Fruit fly (Drosophila melanogaster) whole organism, prepupa: ENCODE measurements around the gene IntS11.

Source experiments
- CG10631 ChIP-seq: fragments of 200-800 bp; sonication (Bioruptor generic); optimal IDR thresholded peaks from 2 replicates; lab custom pipeline; 2016; ENCODE audit warnings: missing biosample characterization, missing genetic modification characterization
- CG10669 ChIP-seq: fragments of 200-800 bp; sonication (Bioruptor generic); optimal IDR thresholded peaks from 3 replicates; lab custom pipeline; 2018; ENCODE audit warnings: missing biosample characterization, mild to moderate bottlenecking, missing genetic modification characterization, moderate library complexity
- CG11762 ChIP-seq: fragments of 200-800 bp; sonication (Bioruptor generic); optimal IDR thresholded peaks from 3 replicates; lab custom pipeline; 2016; ENCODE audit warnings: missing biosample characterization, missing genetic modification characterization; ENCODE audit not compliant: insufficient read depth
- CG16779 ChIP-seq: fragments of 200-800 bp; sonication (Bioruptor generic); optimal IDR thresholded peaks from 3 replicates; lab custom pipeline; 2017; ENCODE audit warnings: missing biosample characterization, mild to moderate bottlenecking, missing genetic modification characterization
- CG31627 ChIP-seq: fragments of 200-800 bp; sonication (Bioruptor generic); optimal IDR thresholded peaks from 3 replicates; lab custom pipeline; 2016; ENCODE audit warnings: missing biosample characterization, missing genetic modification characterization
- CG32006 ChIP-seq: fragments of 200-800 bp; sonication (Bioruptor generic); optimal IDR thresholded peaks from 3 replicates; lab custom pipeline; 2017; ENCODE audit warnings: missing biosample characterization, mild to moderate bottlenecking, missing genetic modification characterization
- CG34406 ChIP-seq: fragments of 200-800 bp; sonication (Bioruptor generic); optimal IDR thresholded peaks from 3 replicates; lab custom pipeline; 2016; ENCODE audit warnings: missing biosample characterization, missing genetic modification characterization
- CG3919 ChIP-seq: fragments of 200-800 bp; sonication (Bioruptor generic); optimal IDR thresholded peaks from 3 replicates; lab custom pipeline; 2016; ENCODE audit warnings: missing biosample characterization, missing genetic modification characterization
- CG6163 ChIP-seq: fragments of 200-800 bp; sonication (Bioruptor generic); IDR thresholded peaks from 3 replicates; pipeline ENCODE4 v1.3.6; 2022; ENCODE audit warnings: missing biosample characterization, missing genetic modification characterization
- CG6792 ChIP-seq: fragments of 200-800 bp; sonication (Bioruptor generic); optimal IDR thresholded peaks from 3 replicates; lab custom pipeline; 2016; ENCODE audit warnings: missing biosample characterization, missing genetic modification characterization
- CG6854 ChIP-seq: fragments of 200-800 bp; sonication (Bioruptor generic); optimal IDR thresholded peaks from 2 replicates; lab custom pipeline; 2017; ENCODE audit warnings: missing biosample characterization, mild to moderate bottlenecking, missing genetic modification characterization
- CG7368 ChIP-seq: fragments of 200-800 bp; sonication (Bioruptor generic); optimal IDR thresholded peaks from 3 replicates; lab custom pipeline; 2016; ENCODE audit warnings: missing biosample characterization, missing genetic modification characterization
- CG8319 ChIP-seq: fragments of 200-800 bp; sonication (Bioruptor generic); optimal IDR thresholded peaks from 3 replicates; lab custom pipeline; 2016; ENCODE audit warnings: missing biosample characterization, missing genetic modification characterization
- CG8632 ChIP-seq: fragments of 200-800 bp; sonication (Bioruptor generic); optimal IDR thresholded peaks from 3 replicates; lab custom pipeline; 2016; ENCODE audit warnings: missing biosample characterization, missing genetic modification characterization
- CG9139 ChIP-seq: fragments of 200-800 bp; sonication (Bioruptor generic); optimal IDR thresholded peaks from 3 replicates; lab custom pipeline; 2017; ENCODE audit warnings: missing biosample characterization, mild to moderate bottlenecking, missing genetic modification characterization
- Eip75B ChIP-seq: fragments of 200-800 bp; sonication (Bioruptor generic); optimal IDR thresholded peaks from 3 replicates; lab custom pipeline; 2016; ENCODE audit warnings: missing biosample characterization, missing genetic modification characterization
- Eip78C ChIP-seq: fragments of 200-800 bp; sonication (Bioruptor generic); peaks from one replicate; lab custom pipeline; 2016; ENCODE audit warnings: missing biosample characterization, missing genetic modification characterization
- Eip93F ChIP-seq: fragments of 200-800 bp; sonication (Bioruptor generic); optimal IDR thresholded peaks from 2 replicates; lab custom pipeline; 2016; ENCODE audit warnings: missing biosample characterization, mild to moderate bottlenecking, missing genetic modification characterization
- Ets21C ChIP-seq: fragments of 200-800 bp; sonication (Bioruptor generic); optimal IDR thresholded peaks from 3 replicates; lab custom pipeline; 2016; ENCODE audit warnings: missing biosample characterization, missing genetic modification characterization
- Ets96B ChIP-seq: fragments of 200-800 bp; optimal IDR thresholded peaks from 2 replicates; lab custom pipeline; 2019; ENCODE audit warnings: missing biosample characterization, mild to moderate bottlenecking, missing genetic modification characterization, moderate library complexity
- Gug ChIP-seq: fragments of 200-800 bp; sonication (Bioruptor generic); IDR thresholded peaks from 2 replicates; pipeline ENCODE4 v1.3.6; 2022; ENCODE audit warnings: missing biosample characterization, missing genetic modification characterization
- Hr38 ChIP-seq: sonication (Bioruptor generic); optimal IDR thresholded peaks from 2 replicates; lab custom pipeline; 2016; ENCODE audit warnings: missing biosample characterization, missing genetic modification characterization
- Hr39 ChIP-seq: fragments of 200-800 bp; sonication (Bioruptor generic); optimal IDR thresholded peaks from 2 replicates; lab custom pipeline; 2016; ENCODE audit warnings: missing biosample characterization, missing genetic modification characterization
- Hr4 ChIP-seq: fragments of 200-800 bp; sonication (Bioruptor generic); optimal IDR thresholded peaks from 3 replicates; lab custom pipeline; 2016; ENCODE audit warnings: missing biosample characterization, missing genetic modification characterization
- Lpt ChIP-seq: fragments of 200-800 bp; sonication (Bioruptor generic); optimal IDR thresholded peaks from 3 replicates; lab custom pipeline; 2016; ENCODE audit warnings: missing biosample characterization, missing genetic modification characterization
- Met ChIP-seq: fragments of 200-800 bp; sonication (Bioruptor generic); optimal IDR thresholded peaks from 3 replicates; lab custom pipeline; 2016; ENCODE audit warnings: missing biosample characterization, missing genetic modification characterization
- OdsH ChIP-seq: fragments of 200-800 bp; sonication (Bioruptor generic); optimal IDR thresholded peaks from 3 replicates; lab custom pipeline; 2016; ENCODE audit warnings: missing biosample characterization, missing genetic modification characterization
- Sox102F ChIP-seq: fragments of 200-800 bp; sonication (Bioruptor generic); optimal IDR thresholded peaks from 2 replicates; lab custom pipeline; 2016; ENCODE audit warnings: missing biosample characterization, mild to moderate bottlenecking, missing genetic modification characterization
- Sox14 ChIP-seq: fragments of 200-800 bp; sonication (Bioruptor generic); optimal IDR thresholded peaks from 3 replicates; lab custom pipeline; 2016; ENCODE audit warnings: missing biosample characterization, missing genetic modification characterization
- Sox15 ChIP-seq: fragments of 200-800 bp; sonication (Bioruptor generic); optimal IDR thresholded peaks from 3 replicates; lab custom pipeline; 2016; ENCODE audit warnings: missing biosample characterization, missing genetic modification characterization
- achi ChIP-seq: fragments of 200-800 bp; sonication (Bioruptor generic); optimal IDR thresholded peaks from 3 replicates; lab custom pipeline; 2016; ENCODE audit warnings: missing biosample characterization, missing genetic modification characterization
- acj6 ChIP-seq: fragments of 200-800 bp; sonication (Bioruptor generic); optimal IDR thresholded peaks from 3 replicates; lab custom pipeline; 2016; ENCODE audit warnings: missing biosample characterization, missing genetic modification characterization
- cyc ChIP-seq: fragments of 200-800 bp; sonication (Bioruptor generic); optimal IDR thresholded peaks from 3 replicates; lab custom pipeline; 2016; ENCODE audit warnings: missing biosample characterization, missing genetic modification characterization
- dac ChIP-seq: fragments of 200-800 bp; sonication (Bioruptor generic); optimal IDR thresholded peaks from 2 replicates; lab custom pipeline; 2017; ENCODE audit warnings: missing biosample characterization, mild to moderate bottlenecking, missing genetic modification characterization
- dsx ChIP-seq: fragments of 200-800 bp; optimal IDR thresholded peaks from 3 replicates; lab custom pipeline; 2019; ENCODE audit warnings: missing biosample characterization, mild to moderate bottlenecking, missing genetic modification characterization, moderate library complexity; ENCODE audit not compliant: poor library complexity, severe bottlenecking
- eg ChIP-seq: fragments of 200-800 bp; sonication (Bioruptor generic); IDR thresholded peaks from 3 replicates; pipeline ENCODE4 v1.3.6; 2022; ENCODE audit warnings: missing biosample characterization, missing genetic modification characterization
- esn ChIP-seq: fragments of 200-800 bp; sonication (Bioruptor generic); optimal IDR thresholded peaks from 2 replicates; lab custom pipeline; 2016; ENCODE audit warnings: missing biosample characterization, mild to moderate bottlenecking, missing genetic modification characterization, moderate library complexity
- fd59A ChIP-seq: fragments of 200-800 bp; sonication (Bioruptor generic); optimal IDR thresholded peaks from 2 replicates; lab custom pipeline; 2017; ENCODE audit warnings: missing biosample characterization, mild to moderate bottlenecking, missing genetic modification characterization, missing genetic modification reagents
- fd85E ChIP-seq: fragments of 200-800 bp; sonication (Bioruptor generic); optimal IDR thresholded peaks from 3 replicates; lab custom pipeline; 2016; ENCODE audit warnings: missing biosample characterization, missing genetic modification characterization
- fkh ChIP-seq: fragments of 200-800 bp; sonication (Bioruptor generic); optimal IDR thresholded peaks from 3 replicates; lab custom pipeline; 2017; ENCODE audit warnings: missing biosample characterization, mild to moderate bottlenecking, missing genetic modification characterization, moderate library complexity
- lz ChIP-seq: fragments of 200-800 bp; sonication (Bioruptor generic); optimal IDR thresholded peaks from 3 replicates; lab custom pipeline; 2016; ENCODE audit warnings: missing biosample characterization, missing genetic modification characterization
- pdm3 ChIP-seq: fragments of 200-800 bp; sonication (Bioruptor generic); optimal IDR thresholded peaks from 3 replicates; lab custom pipeline; 2016; ENCODE audit warnings: missing biosample characterization, missing genetic modification characterization
- salr ChIP-seq, 2 experiments: fragments of 200-800 bp; sonication (Bioruptor generic); optimal IDR thresholded peaks; 3 replicates each; lab custom pipeline; 2016 to 2018; ENCODE audit warnings: missing biosample characterization in 2 of 2, missing genetic modification characterization in 2 of 2, mild to moderate bottlenecking in 1 of 2
- spab ChIP-seq: fragments of 200-800 bp; sonication (Bioruptor generic); optimal IDR thresholded peaks from 2 replicates; lab custom pipeline; 2017; ENCODE audit warnings: missing biosample characterization, mild to moderate bottlenecking, missing genetic modification characterization, missing genetic modification reagents
- ss ChIP-seq, 2 experiments: fragments of 200-800 bp; sonication (Bioruptor generic); optimal IDR thresholded peaks; 2 replicates in 1 of 2; 3 replicates in 1 of 2; lab custom pipeline; 2017 to 2018; ENCODE audit warnings: mild to moderate bottlenecking in 2 of 2, missing biosample characterization in 2 of 2, missing genetic modification characterization in 2 of 2, moderate library complexity in 1 of 2
- svp ChIP-seq: fragments of 200-800 bp; sonication (Bioruptor generic); peaks from one replicate; lab custom pipeline; 2016; ENCODE audit warnings: missing biosample characterization, missing genetic modification characterization
- vri ChIP-seq: fragments of 200-800 bp; sonication (Bioruptor generic); optimal IDR thresholded peaks from 3 replicates; lab custom pipeline; 2016; ENCODE audit warnings: missing biosample characterization, mild to moderate bottlenecking, missing genetic modification characterization

The IntS11 gene

dm6 chr3R:29773833-29774324 lies 28.7 kb downstream of the IntS11 start (continued):
- peak; percentile 59 for TF ChIP-seq CG9139 (GFP tag; lab: Kevin White, UChicago)
- TF ChIP-seq lz (GFP tag; lab: Kevin White, UChicago): peak; percentile 76
- TF ChIP-seq vri (GFP tag; lab: Kevin White, UChicago): peak; percentile 35
- peak; percentile 80 for TF ChIP-seq CG31627 (GFP tag; lab: Kevin White, UChicago)
- peak; percentile 52 for TF ChIP-seq CG11762
- peak; percentile 84 for TF ChIP-seq svp (GFP tag; lab: Kevin White, UChicago)
- peak; percentile 58 for TF ChIP-seq Lpt (GFP tag; lab: Kevin White, UChicago)
- TF ChIP-seq CG10669: peak; percentile 80

- TF ChIP-seq svp (GFP tag; lab: Kevin White, UChicago) (peak; percentile 54), CG16779 (tag; lab: Kevin White, UChicago) (peak; percentile 37), acj6 (GFP tag; lab: Kevin White, UChicago) (no peak), CG32006 (GFP tag; lab: Kevin White, UChicago) (no peak), esn (GFP tag; lab: Kevin White, UChicago) (no peak), fd59A (no peak), Ets21C (no peak), Eip78C (peak; percentile 71), CG10669 (no peak), achi (GFP tag; lab: Kevin White, UChicago) (peak; percentile 66), CG8319 (GFP tag; lab: Kevin White, UChicago) (no peak), fkh (GFP tag; lab: Kevin White, UChicago) (peak; percentile 92), dsx (peak; percentile 61), Gug (GFP tag; lab: Robert Waterston, UW) (no peak), dac (GFP tag; lab: Kevin White, UChicago) (no peak), CG9139 (GFP tag; lab: Kevin White, UChicago) (peak; percentile 4), spab (GFP tag; lab: Kevin White, UChicago) (no peak), ss (GFP tag; optimal IDR thresholded peaks at IDR 0.05; lab: Kevin White, UChicago) (no peak), Eip75B (GFP tag; lab: Kevin White, UChicago) (no peak), Eip93F (GFP tag; lab: Kevin White, UChicago) (peak; percentile 62), CG7368 (GFP tag; lab: Kevin White, UChicago) (no peak), Lpt (GFP tag; lab: Kevin White, UChicago) (no peak), Sox15 (no peak), pdm3 (no peak), CG11762 (no peak), CG3919 (GFP tag; lab: Kevin White, UChicago) (no peak), CG34406 (GFP tag; lab: Kevin White, UChicago) (no peak), Met (GFP tag; lab: Kevin White, UChicago) (no peak), CG8632 (GFP tag; lab: Kevin White, UChicago) (no peak), Sox14 (GFP tag; lab: Kevin White, UChicago) (no peak), cyc (GFP tag; lab: Kevin White, UChicago) (no peak), lz (GFP tag; lab: Kevin White, UChicago) (no peak), CG10631 (no peak), salr (GFP tag; optimal IDR thresholded peaks at IDR 0.05; lab: Kevin White, UChicago) (no peak), OdsH (GFP tag; lab: Kevin White, UChicago) (no peak), CG6163 (GFP tag; lab: Robert Waterston, UW) (peak; percentile 54), Hr39 (GFP tag; lab: Kevin White, UChicago) (no peak), Hr4 (GFP tag; lab: Kevin White, UChicago) (no peak), Ets96B (tag; lab: Kevin White, UChicago) (no peak), vri (GFP tag; lab: Kevin White, UChicago) (peak; percentile 58), fd85E (GFP tag; lab: Kevin White, UChicago) (no peak), Hr38 (GFP tag; lab: Kevin White, UChicago) (no peak), Sox102F (GFP tag; lab: Kevin White, UChicago) (no peak), CG6792 (no peak), CG6854 (GFP tag; lab: Kevin White, UChicago) (peak; percentile 61), eg (GFP tag; lab: Robert Waterston, UW) (no peak)
Measured at dm6 chr3R:29774360-29775193, 29.4 kb downstream of the IntS11 start.
